Worm (Caenorhabditis elegans) whole organism, young adult: ENCODE measurements around the gene gplb-1.

Source experiments
- F10E7.11 ChIP-seq: sonication (generic microtip); optimal IDR thresholded peaks from 2 replicates; lab custom pipeline; 2017; ENCODE audit warnings: mild to moderate bottlenecking, missing genetic modification characterization, moderate library complexity, missing compliant biosample characterization
- K12H6.12 ChIP-seq: fragments of 200-800 bp; sonication (Bioruptor generic); optimal IDR thresholded peaks from 2 replicates; lab custom pipeline; 2018; ENCODE audit warnings: mild to moderate bottlenecking, missing genetic modification characterization, missing compliant biosample characterization
- ZK185.1 ChIP-seq: sonication (generic microtip); optimal IDR thresholded peaks from 2 replicates; lab custom pipeline; 2016; ENCODE audit warnings: mild to moderate bottlenecking, missing genetic modification characterization, missing compliant biosample characterization; ENCODE audit not compliant: poor library complexity, severe bottlenecking
- aptf-3 ChIP-seq: fragments of 200-800 bp; sonication (Bioruptor generic); IDR thresholded peaks from 2 replicates; pipeline ENCODE4 v1.3.6; 2022; ENCODE audit warnings: missing genetic modification characterization, missing compliant biosample characterization
- ceh-27 ChIP-seq: fragments of 200-800 bp; sonication (Bioruptor generic); optimal IDR thresholded peaks from 2 replicates; lab custom pipeline; 2018; ENCODE audit warnings: mild to moderate bottlenecking, missing genetic modification characterization, moderate library complexity, missing compliant biosample characterization
- ceh-58 ChIP-seq: fragments of 200-800 bp; sonication (Bioruptor generic); IDR thresholded peaks from 2 replicates; pipeline ENCODE4 v1.3.6; 2022; ENCODE audit warnings: missing genetic modification characterization, missing compliant biosample characterization
- dox-1 ChIP-seq: fragments of 200-800 bp; sonication (Bioruptor generic); IDR thresholded peaks from 2 replicates; pipeline ENCODE4 v1.3.6; 2022; ENCODE audit warnings: missing genetic modification reagents, missing genetic modification characterization, missing compliant biosample characterization
- fkh-3 ChIP-seq: sonication (generic microtip); optimal IDR thresholded peaks from 2 replicates; lab custom pipeline; 2016; ENCODE audit warnings: mild to moderate bottlenecking, missing genetic modification characterization, missing compliant biosample characterization
- him-1 ChIP-seq: sonication (generic microtip); optimal IDR thresholded peaks from 2 replicates; lab custom pipeline; 2016; ENCODE audit warnings: missing genotype, missing genetic modification reagents, missing genetic modification characterization, missing compliant biosample characterization
- hmg-1.2 ChIP-seq: fragments of 200-800 bp; sonication (Bioruptor generic); IDR thresholded peaks from 2 replicates; pipeline ENCODE4 v1.3.6; 2022; ENCODE audit warnings: missing genetic modification reagents, missing genetic modification characterization, missing compliant biosample characterization
- hmg-20 ChIP-seq: fragments of 200-800 bp; sonication (Bioruptor generic); IDR thresholded peaks from 2 replicates; pipeline ENCODE4 v1.3.6; 2022; ENCODE audit warnings: missing genetic modification reagents, missing genetic modification characterization, missing compliant biosample characterization
- lag-1 ChIP-seq: fragments of 200-800 bp; sonication (Bioruptor generic); IDR thresholded peaks from 2 replicates; pipeline ENCODE4 v1.3.6; 2022; ENCODE audit warnings: missing genetic modification reagents, missing genetic modification characterization, missing compliant biosample characterization
- let-526 ChIP-seq: fragments of 200-800 bp; sonication (Bioruptor generic); IDR thresholded peaks from 2 replicates; pipeline ENCODE4 v1.3.6; 2022; ENCODE audit warnings: missing genetic modification reagents, missing genetic modification characterization, missing compliant biosample characterization
- lin-35 ChIP-seq, 3 experiments: fragments of 150-350 bp in 2 of 3; sonication (generic microtip) in 1 of 3; optimal IDR thresholded peaks; 2 replicates each; lab custom pipeline; 2014 to 2018; ENCODE audit warnings: missing biosample characterization in 3 of 3, missing genetic modification characterization in 3 of 3, missing genetic modification reagents in 3 of 3
- lin-40 ChIP-seq: sonication (generic microtip); optimal IDR thresholded peaks from 2 replicates; lab custom pipeline; 2016; ENCODE audit warnings: missing genetic modification characterization, mild to moderate bottlenecking, missing compliant biosample characterization, missing genotype, missing genetic modification reagents
- lir-1 ChIP-seq: fragments of 200-800 bp; sonication (Bioruptor generic); conservative IDR thresholded peaks from 2 replicates; pipeline ENCODE4 v1.3.6; 2022; ENCODE audit warnings: missing genetic modification reagents, missing genetic modification characterization, missing compliant biosample characterization
- nhr-120 ChIP-seq: fragments of 200-800 bp; sonication (Bioruptor generic); IDR thresholded peaks from 2 replicates; pipeline ENCODE4 v1.3.6; 2022; ENCODE audit warnings: missing genetic modification characterization, missing compliant biosample characterization
- nhr-179 ChIP-seq: sonication (generic microtip); optimal IDR thresholded peaks from 2 replicates; lab custom pipeline; 2016; ENCODE audit warnings: mild to moderate bottlenecking, missing genetic modification characterization, missing compliant biosample characterization
- nhr-80 ChIP-seq: sonication (generic microtip); optimal IDR thresholded peaks from 2 replicates; lab custom pipeline; 2016; ENCODE audit warnings: missing genetic modification characterization, missing compliant biosample characterization
- repo-1 ChIP-seq: sonication (generic microtip); optimal IDR thresholded peaks from 2 replicates; lab custom pipeline; 2017; ENCODE audit warnings: mild to moderate bottlenecking, missing genetic modification characterization, missing compliant biosample characterization
- snpc-4 ChIP-seq, 5 experiments: fragments of 150-350 bp in 1 of 5; sonication (generic microtip) in 4 of 5; optimal IDR thresholded peaks; 2 replicates each; lab custom pipeline; 2014 to 2018; ENCODE audit warnings: missing genetic modification characterization in 5 of 5, missing biosample characterization in 3 of 5, antibody characterized with exemption in 2 of 5, mild to moderate bottlenecking in 2 of 5, missing compliant biosample characterization in 2 of 5, missing genotype in 2 of 5, moderate library complexity in 2 of 5, missing genetic modification reagents in 1 of 5
- tlf-1 ChIP-seq: fragments of 200-800 bp; sonication (Bioruptor generic); optimal IDR thresholded peaks from 2 replicates; lab custom pipeline; 2018; ENCODE audit warnings: mild to moderate bottlenecking, missing genetic modification characterization, missing compliant biosample characterization
- unc-130 ChIP-seq: sonication (generic microtip); optimal IDR thresholded peaks from 2 replicates; lab custom pipeline; 2016; ENCODE audit warnings: missing genetic modification reagents, missing genetic modification characterization, missing compliant biosample characterization
- xnd-1 ChIP-seq: sonication (generic microtip); optimal IDR thresholded peaks from 2 replicates; lab custom pipeline; 2016; ENCODE audit warnings: missing genotype, missing genetic modification reagents, missing genetic modification characterization, missing compliant biosample characterization
- ztf-18 ChIP-seq: sonication (generic microtip); optimal IDR thresholded peaks from 2 replicates; lab custom pipeline; 2016; ENCODE audit warnings: missing genotype, mild to moderate bottlenecking, missing genetic modification characterization, missing compliant biosample characterization
- ztf-22 ChIP-seq: fragments of 200-800 bp; sonication (Bioruptor generic); optimal IDR thresholded peaks from 2 replicates; lab custom pipeline; 2018; ENCODE audit warnings: mild to moderate bottlenecking, missing genetic modification characterization, moderate library complexity, missing compliant biosample characterization
- ztf-25 ChIP-seq: fragments of 200-800 bp; sonication (Bioruptor generic); IDR thresholded peaks from 2 replicates; pipeline ENCODE4 v1.3.6; 2022; ENCODE audit warnings: missing genetic modification reagents, missing genetic modification characterization, missing compliant biosample characterization
- ztf-26 ChIP-seq: sonication (generic microtip); optimal IDR thresholded peaks from 2 replicates; lab custom pipeline; 2017; ENCODE audit warnings: missing genetic modification characterization, missing compliant biosample characterization
- ztf-3 ChIP-seq: fragments of 200-800 bp; sonication (Bioruptor generic); optimal IDR thresholded peaks from 2 replicates; lab custom pipeline; 2018; ENCODE audit warnings: mild to moderate bottlenecking, missing genetic modification characterization, missing compliant biosample characterization
- ztf-6 ChIP-seq: fragments of 200-800 bp; sonication (Bioruptor generic); IDR thresholded peaks from 2 replicates; pipeline ENCODE4 v1.3.6; 2022; ENCODE audit warnings: missing genetic modification reagents, missing genetic modification characterization, missing compliant biosample characterization

gplb-1 gene

ce11 chrV:8450690-8451089 lies 20.4 kb downstream of the gplb-1 start:
- TF ChIP-seq ztf-6 (GFP tag; lab: Robert Waterston, UW) (no peak), hmg-1.2 (GFP tag; lab: Robert Waterston, UW) (peak; percentile 53; the same call in 1 of the 2 replicates)

DNA sequence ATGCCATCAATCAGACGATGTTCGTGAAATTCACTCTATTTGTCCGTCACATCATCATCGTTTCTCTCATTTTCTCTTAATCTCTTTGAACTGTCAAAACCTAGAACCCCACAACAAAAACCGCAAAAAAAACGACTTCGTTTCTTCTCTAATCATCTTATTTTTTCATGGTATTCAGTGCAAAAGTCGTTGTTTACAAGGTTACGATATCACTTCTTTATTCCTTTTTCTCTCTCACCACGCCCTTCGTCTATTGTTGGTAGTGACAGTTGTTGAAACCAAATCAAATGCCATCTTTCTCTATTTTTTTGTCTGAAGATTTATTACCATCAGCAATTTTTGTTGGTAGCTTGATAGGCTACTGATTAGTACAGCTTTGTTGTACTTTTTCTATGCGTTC lies 21.8 kb downstream of the gplb-1 start:
- peak; percentile 46 for TF ChIP-seq lin-40 (tag; lab: Kevin White, UChicago)
- no peak for TF ChIP-seq ztf-25 (GFP tag; lab: Robert Waterston, UW)
- TF ChIP-seq snpc-4 (GFP tag; optimal IDR thresholded peaks at IDR 0.05; lab: Kevin White, UChicago) = no peak
- peak in 1 of 4 experiments; percentile 38 for TF ChIP-seq snpc-4 (tag; optimal IDR thresholded peaks at IDR 0.05; lab: Kevin White, UChicago)
- TF ChIP-seq, all 124 proteins: peak for 2

- TF ChIP-seq ceh-27 = no peak
- TF ChIP-seq K12H6.12 (tag; lab: Kevin White, UChicago) = no peak
- TF ChIP-seq xnd-1 (tag; lab: Kevin White, UChicago) = no peak
- TF ChIP-seq aptf-3 (GFP tag; lab: Robert Waterston, UW) = no peak
- TF ChIP-seq repo-1 (tag; lab: Kevin White, UChicago) = no peak
- TF ChIP-seq ZK185.1 (tag; lab: Kevin White, UChicago) = no peak
- no peak for TF ChIP-seq lir-1 (GFP tag; lab: Robert Waterston, UW)
- TF ChIP-seq hmg-20 = no peak
- TF ChIP-seq ceh-58 (GFP tag; lab: Robert Waterston, UW) = no peak
- no peak for TF ChIP-seq ztf-22
- no peak for TF ChIP-seq ztf-18 (tag; lab: Kevin White, UChicago)
- TF ChIP-seq him-1 (tag; lab: Kevin White, UChicago) = no peak
- no peak for TF ChIP-seq let-526 (GFP tag; lab: Robert Waterston, UW)
- no peak for TF ChIP-seq hmg-1.2 (GFP tag; lab: Robert Waterston, UW)
- TF ChIP-seq ztf-3 (GFP tag; lab: Kevin White, UChicago) = no peak
- TF ChIP-seq lin-35 (GFP tag; optimal IDR thresholded peaks at IDR 0.05; lab: Kevin White, UChicago) = no peak
- no peak for TF ChIP-seq nhr-179
- no peak for TF ChIP-seq tlf-1 (GFP tag; lab: Kevin White, UChicago)
Observed at ce11 chrV:8447928-8448327, 23.1 kb downstream of the gplb-1 start, which contains the start of gene T23B12.5. TSS of gene T23B12.5 (minus strand) at chrV:8448028.

DNA sequence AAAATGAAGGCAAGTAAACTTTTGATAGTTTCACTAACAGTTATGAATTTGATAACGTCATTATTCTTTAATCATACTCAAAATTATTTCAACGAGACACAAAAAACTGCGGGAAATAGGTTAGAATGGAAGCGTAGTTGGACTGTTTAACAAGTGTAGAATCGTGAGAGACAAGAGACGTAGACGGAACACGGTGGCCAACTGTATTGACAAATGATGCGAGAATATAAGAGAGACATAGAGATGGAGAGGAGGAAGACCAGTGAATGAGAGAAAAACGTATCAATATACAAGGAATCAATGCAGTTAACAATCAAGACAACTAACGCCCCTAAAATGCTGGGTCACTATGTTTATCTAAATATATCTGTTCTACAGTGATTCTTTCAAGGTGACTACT lies 25.4 kb downstream of the gplb-1 start:
- TF ChIP-seq dox-1 (GFP tag; lab: Robert Waterston, UW) (no peak), nhr-80 (tag; lab: Kevin White, UChicago) (peak; percentile 65), F10E7.11 (tag; lab: Kevin White, UChicago) (no peak), nhr-179 (no peak)

- no peak for TF ChIP-seq unc-130
- TF ChIP-seq lag-1 (GFP tag; lab: Robert Waterston, UW) = 0 out of 2 replicates have a peak, but pooled peaks have one; percentile 24
Observed at ce11 chrV:8444357-8444856, 26.6 kb downstream of the gplb-1 start, which contains the start of gene lmd-3. TSS of gene lmd-3 (minus strand) at chrV:8444806.

ce11 chrV:8437358-8437757 lies 33.7 kb downstream of the gplb-1 start:
- TF ChIP-seq fkh-3 (tag; lab: Kevin White, UChicago) (no peak), nhr-120 (GFP tag; lab: Robert Waterston, UW) (no peak), hmg-1.2 (GFP tag; lab: Robert Waterston, UW) (no peak), ztf-26 (tag; lab: Kevin White, UChicago) (no peak), xnd-1 (tag; lab: Kevin White, UChicago) (no peak)
